Worm (Caenorhabditis elegans) whole organism, L2 larva: ENCODE data around the gene tag-342.
A peak's percentile ranks its signal among the peaks of the same experiment; 100 is the strongest.

Experiments
- C34F6.9 ChIP-seq: fragments of 150-350 bp; optimal IDR thresholded peaks from 2 replicates; lab custom pipeline; 2014; ENCODE audit warnings: missing biosample characterization, missing genetic modification characterization
- F13H6.1 ChIP-seq: sonication (generic microtip); optimal IDR thresholded peaks from 2 replicates; lab custom pipeline; 2016; ENCODE audit warnings: missing genetic modification characterization, missing compliant biosample characterization
- R02D3.7 ChIP-seq: fragments of 150-350 bp; optimal IDR thresholded peaks from 2 replicates; lab custom pipeline; 2014; ENCODE audit warnings: missing biosample characterization, missing genetic modification characterization
- aly-2 ChIP-seq: fragments of 150-350 bp; optimal IDR thresholded peaks from 2 replicates; lab custom pipeline; 2014; ENCODE audit warnings: missing biosample characterization, missing genetic modification characterization
- ama-1 ChIP-seq: fragments of 150-350 bp; optimal IDR thresholded peaks from 2 replicates; lab custom pipeline; 2018; ENCODE audit warnings: inconsistent platforms
- blmp-1 ChIP-seq: sonication (generic microtip); optimal IDR thresholded peaks from 2 replicates; lab custom pipeline; 2017; ENCODE audit warnings: missing genetic modification characterization, mild to moderate bottlenecking, missing compliant biosample characterization, antibody characterized with exemption, moderate library complexity; ENCODE audit not compliant: insufficient read depth
- ceh-82 ChIP-seq: fragments of 150-350 bp; optimal IDR thresholded peaks from 2 replicates; lab custom pipeline; 2014; ENCODE audit warnings: missing biosample characterization, missing genetic modification characterization
- crh-2 ChIP-seq: sonication (generic microtip); optimal IDR thresholded peaks from 2 replicates; lab custom pipeline; 2017; ENCODE audit warnings: missing biosample characterization, missing genetic modification characterization
- egl-27 ChIP-seq: sonication (generic microtip); optimal IDR thresholded peaks from 3 replicates; lab custom pipeline; 2017; ENCODE audit warnings: missing biosample characterization, missing genetic modification reagents, missing genetic modification characterization
- elt-1 ChIP-seq: fragments of 150-350 bp; optimal IDR thresholded peaks from 2 replicates; lab custom pipeline; 2014; ENCODE audit warnings: missing biosample characterization, missing genetic modification characterization
- elt-3 ChIP-seq: sonication (generic microtip); optimal IDR thresholded peaks from 2 replicates; lab custom pipeline; 2017; ENCODE audit warnings: missing biosample characterization, missing genetic modification characterization
- fos-1 ChIP-seq: fragments of 150-350 bp; optimal IDR thresholded peaks from 2 replicates; lab custom pipeline; 2014; ENCODE audit warnings: missing biosample characterization, missing genetic modification characterization
- gmeb-1 ChIP-seq: fragments of 150-350 bp; optimal IDR thresholded peaks from 2 replicates; lab custom pipeline; 2014; ENCODE audit warnings: missing biosample characterization, missing genetic modification characterization
- lin-13 ChIP-seq: fragments of 150-350 bp; optimal IDR thresholded peaks from 2 replicates; lab custom pipeline; 2014; ENCODE audit warnings: missing biosample characterization, missing genetic modification reagents, missing genetic modification characterization
- lin-39 ChIP-seq: fragments of 150-350 bp; optimal IDR thresholded peaks from 2 replicates; lab custom pipeline; 2014; ENCODE audit warnings: missing biosample characterization, missing genetic modification reagents, missing genetic modification characterization
- lsy-2 ChIP-seq, 2 experiments: fragments of 150-350 bp in 1 of 2; sonication (generic microtip) in 1 of 2; optimal IDR thresholded peaks; 2 replicates each; lab custom pipeline; 2014 to 2017; ENCODE audit warnings: missing biosample characterization in 2 of 2, missing genetic modification characterization in 2 of 2
- mab-5 ChIP-seq: fragments of 150-350 bp; optimal IDR thresholded peaks from 2 replicates; lab custom pipeline; 2014; ENCODE audit warnings: missing biosample characterization, missing genetic modification characterization
- nhr-10 ChIP-seq: sonication (generic microtip); optimal IDR thresholded peaks from 2 replicates; lab custom pipeline; 2017; ENCODE audit warnings: missing biosample characterization, missing genetic modification characterization
- nhr-11 ChIP-seq: fragments of 150-350 bp; optimal IDR thresholded peaks from 2 replicates; lab custom pipeline; 2014; ENCODE audit warnings: missing biosample characterization, missing genetic modification characterization
- nhr-12 ChIP-seq: fragments of 150-350 bp; optimal IDR thresholded peaks from 2 replicates; lab custom pipeline; 2014; ENCODE audit warnings: missing biosample characterization, missing genetic modification characterization
- nhr-129 ChIP-seq: fragments of 150-350 bp; optimal IDR thresholded peaks from 2 replicates; lab custom pipeline; 2014; ENCODE audit warnings: missing biosample characterization, missing genetic modification characterization
- nhr-21 ChIP-seq: fragments of 150-350 bp; optimal IDR thresholded peaks from 2 replicates; lab custom pipeline; 2014; ENCODE audit warnings: missing biosample characterization, missing genetic modification characterization
- nhr-23 ChIP-seq: fragments of 150-350 bp; optimal IDR thresholded peaks from 2 replicates; lab custom pipeline; 2014; ENCODE audit warnings: missing biosample characterization, missing genetic modification reagents, missing genetic modification characterization
- nhr-237 ChIP-seq: fragments of 150-350 bp; optimal IDR thresholded peaks from 2 replicates; lab custom pipeline; 2014; ENCODE audit warnings: missing biosample characterization, missing genetic modification characterization
- nhr-25 ChIP-seq: fragments of 150-350 bp; sonication (generic microtip); optimal IDR thresholded peaks from 3 replicates; lab custom pipeline; 2014; ENCODE audit warnings: missing biosample characterization, missing genetic modification characterization
- nhr-6 ChIP-seq: fragments of 150-350 bp; optimal IDR thresholded peaks from 2 replicates; lab custom pipeline; 2014; ENCODE audit warnings: missing biosample characterization, missing genetic modification characterization
- nhr-77 ChIP-seq: fragments of 150-350 bp; optimal IDR thresholded peaks from 2 replicates; lab custom pipeline; 2014; ENCODE audit warnings: missing biosample characterization, missing genetic modification characterization
- peb-1 ChIP-seq: fragments of 150-350 bp; optimal IDR thresholded peaks from 2 replicates; lab custom pipeline; 2014; ENCODE audit warnings: missing biosample characterization, missing genetic modification characterization
- sem-4 ChIP-seq: fragments of 150-350 bp; optimal IDR thresholded peaks from 2 replicates; lab custom pipeline; 2014; ENCODE audit warnings: missing biosample characterization, missing genetic modification reagents, missing genetic modification characterization
- skn-1 ChIP-seq: sonication (generic microtip); optimal IDR thresholded peaks from 2 replicates; lab custom pipeline; 2017; ENCODE audit warnings: missing biosample characterization, missing genetic modification characterization
- sma-3 ChIP-seq: sonication (generic microtip); optimal IDR thresholded peaks from 2 replicates; lab custom pipeline; 2016; ENCODE audit warnings: missing genetic modification reagents, missing genetic modification characterization, missing compliant biosample characterization
- unc-55 ChIP-seq: fragments of 150-350 bp; sonication (generic microtip); optimal IDR thresholded peaks from 3 replicates; lab custom pipeline; 2014; ENCODE audit warnings: missing biosample characterization, missing genetic modification reagents, missing genetic modification characterization
- unc-62 ChIP-seq: fragments of 150-350 bp; optimal IDR thresholded peaks from 2 replicates; lab custom pipeline; 2014; ENCODE audit warnings: missing biosample characterization, missing genetic modification reagents, missing genetic modification characterization
- zag-1 ChIP-seq: fragments of 150-350 bp; optimal IDR thresholded peaks from 2 replicates; lab custom pipeline; 2014; ENCODE audit warnings: missing biosample characterization, missing genetic modification characterization
- ztf-1 ChIP-seq: fragments of 200-800 bp; sonication (Bioruptor generic); conservative IDR thresholded peaks from 2 replicates; pipeline ENCODE4 v1.3.6; 2022; ENCODE audit warnings: missing genetic modification characterization, missing compliant biosample characterization
- ztf-4 ChIP-seq: fragments of 150-350 bp; optimal IDR thresholded peaks from 2 replicates; lab custom pipeline; 2014; ENCODE audit warnings: missing biosample characterization, missing genetic modification characterization

tag-342 gene

DNA sequence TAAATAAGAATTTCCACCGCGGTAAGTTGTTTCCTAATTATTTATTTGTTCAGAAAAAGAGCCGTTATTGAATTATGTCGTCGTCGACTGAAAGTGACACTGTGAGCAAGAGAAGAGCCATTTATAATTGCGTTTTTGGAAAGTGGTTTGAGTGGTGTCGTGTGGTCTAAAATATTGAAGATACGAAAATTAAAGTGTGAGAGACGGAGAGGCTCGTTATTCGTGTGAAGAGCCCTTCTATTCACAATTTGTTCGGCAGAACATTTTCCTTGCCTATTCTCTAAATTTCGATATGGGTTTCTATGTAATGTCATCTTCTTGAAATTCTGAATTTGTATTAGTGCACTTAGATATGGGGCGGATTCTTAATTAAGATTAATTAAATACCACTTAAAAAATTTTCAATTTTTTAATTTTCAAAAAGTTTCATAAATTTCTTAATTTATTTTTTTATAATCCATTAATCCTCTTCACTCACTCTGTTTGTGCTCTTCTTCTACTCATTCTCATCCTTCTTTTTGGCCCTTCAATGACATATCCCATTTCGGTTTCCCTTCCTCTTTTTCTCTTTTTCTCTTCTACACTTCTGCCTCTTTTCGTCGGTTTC is 41.9 kb downstream of the tag-342 start:
- TF ChIP-seq elt-3 (tag; lab: Kevin White, UChicago) (no peak), fos-1 (tag; lab: Kevin White, UChicago) (no peak), sma-3 (GFP tag; lab: Kevin White, UChicago) (no peak), aly-2 (tag; lab: Kevin White, UChicago) (no peak), gmeb-1 (tag; lab: Kevin White, UChicago) (peak; percentile 4), ztf-4 (tag; lab: Kevin White, UChicago) (peak; percentile 23), crh-2 (peak; percentile 30), unc-62 (GFP tag; lab: Kevin White, UChicago) (no peak), ama-1 (lab: Kevin White, UChicago) (peak; percentile 39), F13H6.1 (tag; lab: Kevin White, UChicago) (peak; percentile 37), zag-1 (tag; lab: Kevin White, UChicago) (peak; percentile 29), C34F6.9 (peak; percentile 36), mab-5 (no peak), nhr-23 (tag; lab: Kevin White, UChicago) (no peak), nhr-129 (no peak), ceh-82 (tag; lab: Kevin White, UChicago) (no peak), nhr-77 (tag; lab: Kevin White, UChicago) (no peak), skn-1 (tag; lab: Kevin White, UChicago) (no peak), lsy-2 (tag; optimal IDR thresholded peaks at IDR 0.05; lab: Kevin White, UChicago) (peak in 1 of 2 experiments; percentile 42), nhr-25 (peak; percentile 53), unc-55 (GFP tag; lab: Kevin White, UChicago) (peak; percentile 38), nhr-6 (tag; lab: Kevin White, UChicago) (peak; percentile 42), lin-13 (GFP tag; lab: Kevin White, UChicago) (peak; percentile 23)
- TF ChIP-seq, all 48 proteins: peak for 12

DNA sequence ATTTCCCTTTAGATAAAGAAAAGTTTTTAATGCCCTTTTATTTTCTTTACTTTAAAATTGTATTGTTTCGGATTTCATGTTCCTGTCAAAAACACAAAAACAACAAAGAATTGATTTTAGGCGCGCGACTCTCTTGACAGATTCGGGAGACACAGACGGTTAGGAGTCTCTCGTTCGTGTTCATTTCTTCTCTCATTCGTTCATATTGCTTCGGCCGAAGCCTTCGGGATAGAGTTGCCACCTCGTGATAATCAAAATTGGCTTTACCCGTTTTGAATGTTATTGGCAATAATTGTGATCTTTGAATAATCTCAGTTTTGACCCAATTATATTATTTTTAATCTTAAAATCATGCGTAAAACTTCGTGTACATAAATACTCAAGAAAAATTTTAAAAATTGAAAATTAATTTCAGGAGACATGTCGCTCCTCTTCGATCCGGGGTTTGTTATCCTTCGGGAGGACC is 43.1 kb downstream of the tag-342 start, which contains the start of gene F55H2.5:
Gene F55H2.5, plus strand, starts transcription at position 416 of the 466 bp plus-strand sequence.
- peak; percentile 53 for TF ChIP-seq C34F6.9
- TF ChIP-seq crh-2 = no peak
- peak; percentile 30 for TF ChIP-seq unc-55 (GFP tag; lab: Kevin White, UChicago)

DNA sequence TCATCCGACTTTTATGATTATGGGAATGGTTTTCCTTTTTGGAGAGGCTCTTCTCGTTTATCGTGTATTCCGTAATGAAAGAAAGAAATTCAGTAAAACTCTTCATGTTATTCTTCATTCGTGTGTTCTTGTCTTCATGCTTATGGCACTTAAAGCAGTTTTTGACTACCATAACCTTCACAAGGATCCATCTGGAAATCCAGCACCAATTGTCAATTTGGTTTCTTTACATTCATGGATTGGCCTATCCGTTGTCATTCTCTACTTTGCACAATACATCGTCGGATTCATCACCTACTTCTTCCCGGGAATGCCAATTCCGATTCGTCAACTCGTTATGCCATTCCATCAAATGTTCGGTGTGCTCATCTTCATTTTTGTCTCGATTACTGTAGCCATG is 43.7 kb downstream of the tag-342 start:
- TF ChIP-seq ama-1 (lab: Kevin White, UChicago) = no peak
- no peak for TF ChIP-seq F13H6.1 (tag; lab: Kevin White, UChicago)
- TF ChIP-seq blmp-1 (tag; lab: Kevin White, UChicago) = no peak
- TF ChIP-seq nhr-129 = no peak
- no peak for TF ChIP-seq nhr-11 (tag; lab: Kevin White, UChicago)
- TF ChIP-seq nhr-77 (tag; lab: Kevin White, UChicago) = no peak
- TF ChIP-seq nhr-6 (tag; lab: Kevin White, UChicago) = no peak
- TF ChIP-seq zag-1 (tag; lab: Kevin White, UChicago) = no peak
- TF ChIP-seq aly-2 (tag; lab: Kevin White, UChicago) = no peak
- TF ChIP-seq egl-27 = no peak
- no peak for TF ChIP-seq nhr-12 (tag; lab: Kevin White, UChicago)
- no peak for TF ChIP-seq lin-13 (GFP tag; lab: Kevin White, UChicago)
- TF ChIP-seq unc-62 (GFP tag; lab: Kevin White, UChicago) = no peak
- TF ChIP-seq sem-4 = no peak

ce11 chrIII:9513006-9513405 is 45.0 kb downstream of the tag-342 start:
- TF ChIP-seq nhr-11 (tag; lab: Kevin White, UChicago) (no peak), ztf-1 (no peak), elt-1 (tag; lab: Kevin White, UChicago) (no peak), zag-1 (tag; lab: Kevin White, UChicago) (no peak), lin-39 (tag; lab: Kevin White, UChicago) (no peak), sem-4 (no peak), lsy-2 (tag; optimal IDR thresholded peaks at IDR 0.05; lab: Kevin White, UChicago) (no peak), F13H6.1 (tag; lab: Kevin White, UChicago) (no peak), crh-2 (no peak), nhr-10 (no peak), unc-62 (GFP tag; lab: Kevin White, UChicago) (no peak), nhr-25 (no peak), nhr-6 (tag; lab: Kevin White, UChicago) (no peak), gmeb-1 (tag; lab: Kevin White, UChicago) (no peak), R02D3.7 (tag; lab: Kevin White, UChicago) (no peak), nhr-21 (tag; lab: Kevin White, UChicago) (no peak), nhr-237 (tag; lab: Kevin White, UChicago) (no peak), peb-1 (tag; lab: Kevin White, UChicago) (no peak), aly-2 (tag; lab: Kevin White, UChicago) (no peak)
